Worm (Caenorhabditis elegans): Measurements from ENCODE around the gene F44A2.5.

- TF ChIP-seq snpc-4 (tag; optimal IDR thresholded peaks at IDR 0.05) (no peak), nhr-237 (tag; optimal IDR thresholded peaks at IDR 0.05) (no peak), elt-3 (tag; optimal IDR thresholded peaks at IDR 0.05) (no peak), M03D4.4 (tag; optimal IDR thresholded peaks at IDR 0.05) (no peak), unc-62 (GFP tag; optimal IDR thresholded peaks at IDR 0.05) (no peak), ceh-39 (tag; optimal IDR thresholded peaks at IDR 0.05) (no peak), elt-1 (tag; optimal IDR thresholded peaks at IDR 0.05; ENCODE audit: borderline replicate concordance, insufficient read depth) (no peak), unc-39 (tag; optimal IDR thresholded peaks at IDR 0.05) (no peak), unc-120 (tag; optimal IDR thresholded peaks at IDR 0.05; ENCODE audit: poor library complexity, severe bottlenecking) (no peak), pha-4 (tag; optimal IDR thresholded peaks at IDR 0.05) (no peak), ceh-43 (GFP tag; optimal IDR thresholded peaks at IDR 0.05) (no peak)
These were observed 19.5 kb downstream of the F44A2.5 start for ce11 chrV:9316970-9317369.

Data from whole organism, mixed stage, embryonic.